Worm (Caenorhabditis elegans): ENCODE results near the gene lido-6.

Gene lido-6

ce11 chrX:17149877-17150490 is 35.0 kb upstream of the lido-6 start, which contains the start of gene T23C6.4:
Gene T23C6.4 (minus strand): TSS chrX:17149927.
- TF ChIP-seq blmp-1 (tag; optimal IDR thresholded peaks at IDR 0.05; ENCODE audit: insufficient read depth) = no peak
- TF ChIP-seq ceh-82 (tag; optimal IDR thresholded peaks at IDR 0.05) = no peak
- no peak for TF ChIP-seq nhr-25 (tag; optimal IDR thresholded peaks at IDR 0.05)
- TF ChIP-seq nhr-23 (tag; optimal IDR thresholded peaks at IDR 0.05) = no peak

ce11 chrX:17146545-17146944 is 31.6 kb upstream of the lido-6 start:
- TF ChIP-seq F13H6.1 (tag; optimal IDR thresholded peaks at IDR 0.05) = peak; percentile 25
- TF ChIP-seq fos-1 (tag; optimal IDR thresholded peaks at IDR 0.05) = peak; percentile 77
- no peak for TF ChIP-seq lin-11 (tag; optimal IDR thresholded peaks at IDR 0.05)
- no peak for TF ChIP-seq nhr-21 (tag; optimal IDR thresholded peaks at IDR 0.05)
- peak; percentile 10 for TF ChIP-seq crh-2 (tag; optimal IDR thresholded peaks at IDR 0.05)
- TF ChIP-seq sma-9 (GFP tag; optimal IDR thresholded peaks at IDR 0.05) = peak; percentile 13
- no peak for TF ChIP-seq sma-9 (tag; optimal IDR thresholded peaks at IDR 0.05)
- TF ChIP-seq elt-3 (tag; optimal IDR thresholded peaks at IDR 0.05) = no peak
- TF ChIP-seq snpc-4 (tag; optimal IDR thresholded peaks at IDR 0.05) = no peak

DNA sequence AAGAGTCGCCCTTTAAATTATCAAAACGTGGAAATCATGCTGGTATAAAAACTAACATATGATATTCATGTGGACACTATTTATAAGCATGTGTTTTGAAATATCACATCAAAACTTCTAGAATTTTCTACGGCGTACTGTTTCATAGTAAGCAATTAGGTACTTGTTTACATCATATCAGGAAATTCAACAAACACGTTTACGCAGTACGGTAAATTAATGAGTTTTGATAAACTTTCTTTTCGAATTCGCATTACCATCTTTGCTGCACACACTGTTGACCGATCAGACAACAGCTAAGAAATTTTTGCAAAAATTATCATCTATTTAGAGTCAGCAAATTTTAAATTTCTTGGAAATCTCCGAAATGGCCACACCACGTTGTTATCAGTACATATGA is 25.5 kb upstream of the lido-6 start:
- TF ChIP-seq elt-1 (tag; optimal IDR thresholded peaks at IDR 0.05) (no peak), elt-3 (tag; optimal IDR thresholded peaks at IDR 0.05) (no peak), blmp-1 (tag; optimal IDR thresholded peaks at IDR 0.05; ENCODE audit: insufficient read depth) (no peak), lsy-2 (tag; optimal IDR thresholded peaks at IDR 0.05) (peak in 1 of 2 experiments; percentile 9), R02D3.7 (tag; optimal IDR thresholded peaks at IDR 0.05) (no peak), aly-2 (tag; optimal IDR thresholded peaks at IDR 0.05) (no peak), nhr-6 (tag; optimal IDR thresholded peaks at IDR 0.05) (no peak), ceh-16 (tag; optimal IDR thresholded peaks at IDR 0.05) (no peak), unc-55 (GFP tag; optimal IDR thresholded peaks at IDR 0.05) (no peak), ZK546.5 (tag; optimal IDR thresholded peaks at IDR 0.05) (no peak), nhr-129 (tag; optimal IDR thresholded peaks at IDR 0.05) (no peak), peb-1 (tag; optimal IDR thresholded peaks at IDR 0.05) (no peak), sma-9 (GFP tag; optimal IDR thresholded peaks at IDR 0.05) (peak; percentile 27), sma-9 (tag; optimal IDR thresholded peaks at IDR 0.05) (no peak), nhr-21 (tag; optimal IDR thresholded peaks at IDR 0.05) (no peak), ceh-82 (tag; optimal IDR thresholded peaks at IDR 0.05) (no peak), nhr-23 (tag; optimal IDR thresholded peaks at IDR 0.05) (no peak), sma-3 (GFP tag; optimal IDR thresholded peaks at IDR 0.05) (peak; percentile 23), unc-39 (tag; optimal IDR thresholded peaks at IDR 0.05) (no peak), nhr-11 (tag; optimal IDR thresholded peaks at IDR 0.05) (no peak), dmd-4 (tag; optimal IDR thresholded peaks at IDR 0.05) (no peak), Y55F3AM.14 (GFP tag; optimal IDR thresholded peaks at IDR 0.05) (no peak), mdl-1 (tag; optimal IDR thresholded peaks at IDR 0.05) (no peak), fos-1 (tag; optimal IDR thresholded peaks at IDR 0.05) (peak; percentile 47), sem-4 (tag; optimal IDR thresholded peaks at IDR 0.05) (no peak), lin-11 (tag; optimal IDR thresholded peaks at IDR 0.05) (no peak), ztf-11 (tag; optimal IDR thresholded peaks at IDR 0.05) (no peak), lin-39 (tag; optimal IDR thresholded peaks at IDR 0.05) (no peak), crh-2 (tag; optimal IDR thresholded peaks at IDR 0.05) (peak; percentile 16), unc-62 (GFP tag; optimal IDR thresholded peaks at IDR 0.05) (no peak), mbf-1 (tag; optimal IDR thresholded peaks at IDR 0.05) (no peak), nhr-77 (tag; optimal IDR thresholded peaks at IDR 0.05) (no peak), skn-1 (tag; optimal IDR thresholded peaks at IDR 0.05) (no peak)

ce11 chrX:17139204-17139780 is 24.3 kb upstream of the lido-6 start:
- TF ChIP-seq ztf-4 (tag; optimal IDR thresholded peaks at IDR 0.05) = no peak
- TF ChIP-seq fos-1 (tag; optimal IDR thresholded peaks at IDR 0.05) = peak; percentile 15
- TF ChIP-seq ama-1 (optimal IDR thresholded peaks at IDR 0.05) = no peak
- TF ChIP-seq nhr-12 (tag; optimal IDR thresholded peaks at IDR 0.05) = no peak
- no peak for TF ChIP-seq snpc-4 (tag; optimal IDR thresholded peaks at IDR 0.05)
- no peak for TF ChIP-seq nhr-237 (tag; optimal IDR thresholded peaks at IDR 0.05)
- TF ChIP-seq egl-27 (tag; optimal IDR thresholded peaks at IDR 0.05) = no peak
- no peak for TF ChIP-seq ceh-82 (tag; optimal IDR thresholded peaks at IDR 0.05)
- no peak for TF ChIP-seq elt-1 (tag; optimal IDR thresholded peaks at IDR 0.05)
- TF ChIP-seq lin-39 (tag; optimal IDR thresholded peaks at IDR 0.05) = no peak
- TF ChIP-seq R02D3.7 (tag; optimal IDR thresholded peaks at IDR 0.05) = no peak
- TF ChIP-seq ztf-1 (GFP tag; conservative IDR thresholded peaks at IDR 0.05) = no peak
- no peak for TF ChIP-seq zag-1 (tag; optimal IDR thresholded peaks at IDR 0.05)
- no peak for TF ChIP-seq nhr-10 (tag; optimal IDR thresholded peaks at IDR 0.05)
- TF ChIP-seq ZK546.5 (tag; optimal IDR thresholded peaks at IDR 0.05) = no peak
- no peak for TF ChIP-seq unc-55 (GFP tag; optimal IDR thresholded peaks at IDR 0.05)
- no peak for TF ChIP-seq mab-5 (tag; optimal IDR thresholded peaks at IDR 0.05)
- no peak for TF ChIP-seq ztf-11 (tag; optimal IDR thresholded peaks at IDR 0.05)
- TF ChIP-seq nhr-25 (tag; optimal IDR thresholded peaks at IDR 0.05) = no peak
- TF ChIP-seq lsy-2 (tag; optimal IDR thresholded peaks at IDR 0.05) = no peak
- no peak for TF ChIP-seq nhr-6 (tag; optimal IDR thresholded peaks at IDR 0.05)
- peak; percentile 13 for TF ChIP-seq sma-3 (GFP tag; optimal IDR thresholded peaks at IDR 0.05)
- peak; percentile 36 for TF ChIP-seq crh-2 (tag; optimal IDR thresholded peaks at IDR 0.05)
- TF ChIP-seq nhr-129 (tag; optimal IDR thresholded peaks at IDR 0.05) = peak; percentile 7
- TF ChIP-seq sma-9 (GFP tag; optimal IDR thresholded peaks at IDR 0.05) = peak; percentile 31
- no peak for TF ChIP-seq sma-9 (tag; optimal IDR thresholded peaks at IDR 0.05)
- no peak for TF ChIP-seq mdl-1 (tag; optimal IDR thresholded peaks at IDR 0.05)
- TF ChIP-seq blmp-1 (tag; optimal IDR thresholded peaks at IDR 0.05; ENCODE audit: insufficient read depth) = peak; percentile 1

All from whole organism, L2 larva.